Fruit fly (Drosophila melanogaster) whole organism, embryonic: ENCODE measurements around the gene Sgsh.
A peak's percentile ranks its signal among the peaks of the same experiment; 100 is the strongest.

Experiments
- ATbp ChIP-seq: fragments of 200-800 bp; sonication (Bioruptor generic); optimal IDR thresholded peaks from 2 replicates; lab custom pipeline; 2017; ENCODE audit warnings: missing biosample characterization, mild to moderate bottlenecking, missing genetic modification characterization, missing genetic modification reagents
- Awh ChIP-seq: fragments of 200-800 bp; sonication (Bioruptor generic); IDR thresholded peaks from 2 replicates; pipeline ENCODE4, ENCODE4 v1.3.6; 2022; ENCODE audit warnings: missing biosample characterization, missing genetic modification characterization
- Bdp1 ChIP-seq: fragments of 200-800 bp; sonication (Bioruptor generic); optimal IDR thresholded peaks from 3 replicates; lab custom pipeline; 2016; ENCODE audit warnings: missing biosample characterization, missing genetic modification characterization
- BtbVII ChIP-seq: fragments of 200-800 bp; sonication (Bioruptor generic); optimal IDR thresholded peaks from 3 replicates; lab custom pipeline; 2017; ENCODE audit warnings: missing biosample characterization, mild to moderate bottlenecking, missing genetic modification characterization
- CG12071 ChIP-seq: fragments of 200-800 bp; sonication (Bioruptor generic); optimal IDR thresholded peaks from 3 replicates; lab custom pipeline; 2018; ENCODE audit warnings: missing biosample characterization, mild to moderate bottlenecking, missing genetic modification characterization
- CG12155 ChIP-seq: fragments of 200-800 bp; sonication (Bioruptor generic); optimal IDR thresholded peaks from 3 replicates; lab custom pipeline; 2016; ENCODE audit warnings: missing biosample characterization, missing genetic modification characterization
- CG12219 ChIP-seq: fragments of 200-800 bp; sonication (Bioruptor generic); optimal IDR thresholded peaks from 3 replicates; lab custom pipeline; 2018; ENCODE audit warnings: missing biosample characterization, mild to moderate bottlenecking, missing genetic modification characterization
- CG1233 ChIP-seq: fragments of 200-800 bp; sonication (Bioruptor generic); optimal IDR thresholded peaks from 4 replicates; lab custom pipeline; 2018; ENCODE audit warnings: missing biosample characterization, mild to moderate bottlenecking, missing genetic modification characterization
- CG13296 ChIP-seq: fragments of 200-800 bp; sonication (Bioruptor generic); optimal IDR thresholded peaks from 3 replicates; lab custom pipeline; 2018; ENCODE audit warnings: missing biosample characterization, mild to moderate bottlenecking, missing genetic modification characterization
- CG13894 ChIP-seq: fragments of 200-800 bp; sonication (Bioruptor generic); optimal IDR thresholded peaks from 3 replicates; lab custom pipeline; 2018; ENCODE audit warnings: missing biosample characterization, mild to moderate bottlenecking, missing genetic modification characterization, moderate library complexity
- CG14050 ChIP-seq: fragments of 200-800 bp; sonication (Bioruptor generic); IDR thresholded peaks from 3 replicates; pipeline ENCODE4 v1.3.6; 2022; ENCODE audit warnings: missing biosample characterization, missing genetic modification characterization
- CG15269 ChIP-seq: fragments of 200-800 bp; sonication (Bioruptor generic); optimal IDR thresholded peaks from 2 replicates; lab custom pipeline; 2018; ENCODE audit warnings: missing biosample characterization, mild to moderate bottlenecking, missing genetic modification characterization, moderate library complexity
- CG15479 ChIP-seq: fragments of 200-800 bp; sonication (Bioruptor generic); optimal IDR thresholded peaks from 3 replicates; lab custom pipeline; 2019; ENCODE audit warnings: missing biosample characterization, mild to moderate bottlenecking, missing genetic modification characterization, moderate library complexity
- CG16779 ChIP-seq: fragments of 200-800 bp; sonication (Bioruptor generic); IDR thresholded peaks from 2 replicates; pipeline ENCODE4 v1.3.6; 2022; ENCODE audit warnings: missing biosample characterization, missing genetic modification characterization
- CG17186 ChIP-seq: fragments of 200-800 bp; sonication (Bioruptor generic); optimal IDR thresholded peaks from 3 replicates; lab custom pipeline; 2017; ENCODE audit warnings: missing biosample characterization, missing genetic modification reagents, missing genetic modification characterization
- CG2678 ChIP-seq: fragments of 200-800 bp; sonication (Bioruptor generic); optimal IDR thresholded peaks from 3 replicates; lab custom pipeline; 2019; ENCODE audit warnings: missing biosample characterization, mild to moderate bottlenecking, missing genetic modification characterization, moderate library complexity
- CG6791 ChIP-seq: fragments of 200-800 bp; sonication (Bioruptor generic); IDR thresholded peaks from 3 replicates; pipeline ENCODE4 v1.3.6; 2022; ENCODE audit warnings: missing biosample characterization, missing genetic modification characterization; ENCODE audit not compliant: partially characterized antibody
- CG7271 ChIP-seq: fragments of 200-800 bp; sonication (Bioruptor generic); optimal IDR thresholded peaks from 2 replicates; lab custom pipeline; 2018; ENCODE audit warnings: missing biosample characterization, mild to moderate bottlenecking, missing genetic modification characterization, moderate library complexity
- CG8089 ChIP-seq: fragments of 200-800 bp; sonication (Bioruptor generic); optimal IDR thresholded peaks from 3 replicates; lab custom pipeline; 2016; ENCODE audit warnings: missing biosample characterization, missing genetic modification characterization
- CG8944 ChIP-seq: fragments of 200-800 bp; sonication (Bioruptor generic); optimal IDR thresholded peaks from 3 replicates; lab custom pipeline; 2016; ENCODE audit warnings: missing biosample characterization, missing genetic modification characterization
- ERR ChIP-seq: fragments of 200-800 bp; sonication (Bioruptor generic); optimal IDR thresholded peaks from 2 replicates; lab custom pipeline; 2016; ENCODE audit warnings: missing biosample characterization, missing genetic modification characterization
- H2.0 ChIP-seq: fragments of 200-800 bp; sonication (Bioruptor generic); IDR thresholded peaks from 2 replicates; pipeline ENCODE4 v1.3.6; 2022; ENCODE audit warnings: missing biosample characterization, missing genetic modification characterization
- HHEX ChIP-seq: fragments of 200-800 bp; sonication (Bioruptor generic); optimal IDR thresholded peaks from 3 replicates; lab custom pipeline; 2017; ENCODE audit warnings: missing biosample characterization, mild to moderate bottlenecking, missing genetic modification characterization, missing genetic modification reagents
- MTF-1 ChIP-seq: fragments of 200-800 bp; sonication (Bioruptor generic); optimal IDR thresholded peaks from 2 replicates; lab custom pipeline; 2018; ENCODE audit warnings: missing biosample characterization, mild to moderate bottlenecking, missing genetic modification characterization, borderline replicate concordance
- Med ChIP-seq: fragments of 200-800 bp; sonication (Bioruptor generic); peaks from one replicate; lab custom pipeline; 2016; ENCODE audit warnings: missing biosample characterization, missing genetic modification characterization, mild to moderate bottlenecking, inconsistent platforms, moderate library complexity
- Meics ChIP-seq: fragments of 200-800 bp; sonication (Bioruptor generic); optimal IDR thresholded peaks from 2 replicates; lab custom pipeline; 2017; ENCODE audit warnings: missing biosample characterization, mild to moderate bottlenecking, missing genetic modification characterization
- NfI ChIP-seq: fragments of 200-800 bp; sonication (Bioruptor generic); optimal IDR thresholded peaks from 3 replicates; lab custom pipeline; 2018; ENCODE audit warnings: missing biosample characterization, mild to moderate bottlenecking, missing genetic modification characterization, moderate library complexity
- PHDP ChIP-seq: fragments of 200-800 bp; sonication (Bioruptor generic); optimal IDR thresholded peaks from 3 replicates; lab custom pipeline; 2018; ENCODE audit warnings: missing biosample characterization, mild to moderate bottlenecking, missing genetic modification characterization, moderate library complexity
- cato ChIP-seq: fragments of 200-800 bp; sonication (Bioruptor generic); optimal IDR thresholded peaks from 2 replicates; lab custom pipeline; 2016; ENCODE audit warnings: missing biosample characterization, missing genetic modification characterization, borderline replicate concordance
- fd64A ChIP-seq: fragments of 200-800 bp; sonication (Bioruptor generic); optimal IDR thresholded peaks from 3 replicates; lab custom pipeline; 2018; ENCODE audit warnings: missing biosample characterization, mild to moderate bottlenecking, missing genetic modification characterization
- fu2 ChIP-seq: fragments of 200-800 bp; sonication (Bioruptor generic); optimal IDR thresholded peaks from 2 replicates; lab custom pipeline; 2016; ENCODE audit warnings: missing biosample characterization, missing genetic modification characterization
- hb ChIP-seq: fragments of 200-800 bp; sonication (Bioruptor generic); IDR thresholded peaks from 3 replicates; pipeline ENCODE4 v1.3.6; 2022; ENCODE audit warnings: missing biosample characterization, missing genetic modification characterization; ENCODE audit not compliant: partially characterized antibody
- mirr ChIP-seq: fragments of 200-800 bp; sonication (Bioruptor generic); optimal IDR thresholded peaks from 3 replicates; lab custom pipeline; 2018; ENCODE audit warnings: missing biosample characterization, mild to moderate bottlenecking, missing genetic modification characterization
- schlank ChIP-seq: fragments of 200-800 bp; sonication (Bioruptor generic); optimal IDR thresholded peaks from 2 replicates; lab custom pipeline; 2018; ENCODE audit warnings: missing biosample characterization, mild to moderate bottlenecking, missing genetic modification characterization
- scrt ChIP-seq: fragments of 200-800 bp; sonication (Bioruptor generic); optimal IDR thresholded peaks from 2 replicates; lab custom pipeline; 2018; ENCODE audit warnings: missing biosample characterization, mild to moderate bottlenecking, missing genetic modification characterization, moderate library complexity
- seq ChIP-seq: fragments of 200-800 bp; sonication (Bioruptor generic); IDR thresholded peaks from 2 replicates; pipeline ENCODE4 v1.3.6; 2022; ENCODE audit warnings: missing biosample characterization, missing genetic modification characterization
- sima ChIP-seq: fragments of 200-800 bp; sonication (Bioruptor generic); optimal IDR thresholded peaks from 2 replicates; lab custom pipeline; 2016; ENCODE audit warnings: missing biosample characterization, missing genetic modification characterization

Gene Sgsh

dm6 chr3R:18905555-18905920 is 7.2 kb downstream of the Sgsh start, which contains the start of gene CG14292:
TSS of gene CG14292 (minus strand) at chr3R:18905655.
- TF ChIP-seq CG15479, result peak; percentile 20
- TF ChIP-seq CG1233 (GFP tag; lab: Kevin White, UChicago), result no peak

DNA sequence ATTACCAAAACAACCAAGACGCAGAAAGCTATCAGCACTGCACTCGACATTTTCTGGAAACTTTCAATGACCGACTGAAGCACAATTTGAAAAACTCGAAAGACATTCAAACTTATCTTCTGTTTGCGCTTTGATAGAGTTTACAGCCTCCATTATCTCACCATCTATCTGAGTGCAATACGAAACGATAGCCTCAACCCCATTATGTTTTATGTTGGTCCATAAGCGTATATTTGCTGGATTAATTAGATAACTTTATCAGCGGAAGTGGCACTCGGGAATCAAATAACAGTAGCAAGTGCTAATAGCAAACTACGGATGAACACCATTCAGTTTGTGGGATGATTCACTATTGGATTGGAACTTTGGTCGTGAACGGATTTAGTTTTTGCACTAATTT is 9.9 kb downstream of the Sgsh start, which contains the start of gene CG34284:
Gene CG34284 (minus strand): TSS at position 76 of the 400 bp plus-strand sequence.
- TF ChIP-seq mirr (GFP tag; lab: Kevin White, UChicago) (peak; percentile 1), ATbp (GFP tag; lab: Kevin White, UChicago) (peak; percentile 2), CG2678 (peak; percentile 37), NfI (GFP tag; lab: Kevin White, UChicago) (no peak), Meics (GFP tag; lab: Kevin White, UChicago) (no peak), CG13296 (GFP tag; lab: Kevin White, UChicago) (peak; percentile 55), CG12071 (GFP tag; lab: Kevin White, UChicago) (peak; percentile 49), CG15269 (peak; percentile 16), H2.0 (GFP tag; lab: Robert Waterston, UW) (no peak), Med (GFP tag; lab: Kevin White, UChicago) (peak; percentile 27), CG12155 (GFP tag; lab: Kevin White, UChicago) (no peak), PHDP (tag; lab: Kevin White, UChicago) (peak; percentile 36), CG16779 (no peak)

dm6 chr3R:18902164-18902563 is 10.6 kb downstream of the Sgsh start, which contains the start of gene CG14294:
TSS of gene CG14294 (minus strand) at chr3R:18902264.
- TF ChIP-seq schlank (tag; lab: Kevin White, UChicago), result no peak

DNA sequence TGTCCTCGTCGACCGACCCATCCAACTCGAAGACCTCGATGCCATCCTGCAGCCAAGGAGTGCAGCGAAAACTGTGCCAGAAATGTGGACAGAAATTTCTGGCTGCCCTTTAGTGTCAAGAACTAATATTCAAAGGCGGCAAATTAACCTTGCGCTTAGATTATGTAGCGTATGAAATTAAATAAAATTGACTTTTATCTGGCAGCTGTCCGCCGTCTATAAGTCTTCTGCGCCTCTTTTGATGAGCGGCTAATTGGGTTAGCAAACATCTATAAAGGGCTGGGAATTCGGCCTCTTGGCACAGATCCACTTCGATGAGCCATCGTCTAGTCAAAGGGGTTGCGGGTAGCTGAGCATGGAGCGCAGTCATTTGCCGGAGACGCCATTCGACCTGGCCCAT is 13.6 kb downstream of the Sgsh start, which contains the start of gene Rh2:
Gene Rh2 (plus strand): TSS at position 301 of the 400 bp plus-strand sequence.
- TF ChIP-seq CG8944 (GFP tag; lab: Kevin White, UChicago) (no peak), Awh (GFP tag; lab: Robert Waterston, UW) (no peak), CG6791 (GFP tag; lab: Robert Waterston, UW) (no peak), CG8089 (GFP tag; lab: Kevin White, UChicago) (no peak), MTF-1 (GFP tag; lab: Kevin White, UChicago) (no peak), Bdp1 (GFP tag; lab: Kevin White, UChicago) (no peak), seq (no peak), HHEX (no peak), CG12219 (no peak), sima (GFP tag; lab: Kevin White, UChicago) (no peak), fu2 (GFP tag; lab: Kevin White, UChicago) (no peak), hb (GFP tag; lab: Robert Waterston, UW) (no peak), cato (GFP tag; lab: Kevin White, UChicago) (no peak), CG14050 (GFP tag; lab: Robert Waterston, UW) (no peak), scrt (GFP tag; lab: Kevin White, UChicago) (no peak)

DNA sequence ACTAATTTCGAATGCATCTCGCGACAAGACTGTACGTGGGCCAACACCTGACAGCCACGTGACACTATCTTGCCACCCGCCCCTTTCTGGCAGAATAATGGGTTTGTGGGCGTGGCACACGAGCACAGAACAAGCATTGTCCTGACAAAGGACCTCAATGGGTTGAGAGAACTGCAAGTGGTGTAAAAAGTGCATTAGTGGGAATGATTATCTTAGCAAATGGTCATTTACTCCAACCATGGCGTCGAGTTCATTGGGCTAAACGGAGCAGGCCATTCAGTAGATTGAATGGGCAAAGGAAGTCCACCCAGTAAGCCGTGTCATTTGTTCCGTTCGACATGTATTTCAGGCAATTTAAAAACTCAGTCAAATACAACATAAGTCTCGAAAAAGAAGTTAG is 14.9 kb downstream of the Sgsh start, which contains the start of gene CG14297:
Gene CG14297 (plus strand): TSS at position 301 of the 400 bp plus-strand sequence.
- TF ChIP-seq ERR, result no peak
- TF ChIP-seq fd64A, result no peak
- TF ChIP-seq NfI (GFP tag; lab: Kevin White, UChicago), result no peak
- TF ChIP-seq CG7271, result no peak
- no peak for TF ChIP-seq CG17186
- no peak for TF ChIP-seq BtbVII (GFP tag; lab: Kevin White, UChicago)
- no peak for TF ChIP-seq CG13894 (tag; lab: Kevin White, UChicago)
